Fruit fly (Drosophila melanogaster): ENCODE results near the gene CG13046.

- TF ChIP-seq psq (optimal IDR thresholded peaks at IDR 0.05) (no peak), Myc (optimal IDR thresholded peaks at IDR 0.05) (no peak), h (optimal IDR thresholded peaks at IDR 0.05) (no peak), insv (optimal IDR thresholded peaks at IDR 0.05) (no peak), ttk (optimal IDR thresholded peaks at IDR 0.05) (no peak), Sin3A (optimal IDR thresholded peaks at IDR 0.05) (no peak)
These were observed 3.5 kb upstream of the CG13046 start for dm6 chr3L:16291678-16292077.
